Worm (Caenorhabditis elegans) whole organism, late embryonic: Measurements from ENCODE around the gene npl-4.1.

Source experiments
- C38D4.7 ChIP-seq: fragments of 200-800 bp; sonication (Bioruptor generic); optimal IDR thresholded peaks from 2 replicates; lab custom pipeline; 2018; ENCODE audit warnings: mild to moderate bottlenecking, missing genetic modification characterization, moderate library complexity, missing compliant biosample characterization
- ama-1 ChIP-seq: fragments of 150-350 bp; optimal IDR thresholded peaks from 2 replicates; lab custom pipeline; 2014
- ceh-24 ChIP-seq: sonication (generic microtip); optimal IDR thresholded peaks from 2 replicates; lab custom pipeline; 2016; ENCODE audit warnings: mild to moderate bottlenecking, missing genetic modification characterization, missing compliant biosample characterization
- ceh-34 ChIP-seq: sonication (generic microtip); optimal IDR thresholded peaks from 2 replicates; lab custom pipeline; 2016; ENCODE audit warnings: mild to moderate bottlenecking, missing genetic modification characterization, missing compliant biosample characterization
- ceh-9 ChIP-seq: sonication (generic microtip); optimal IDR thresholded peaks from 2 replicates; lab custom pipeline; 2016; ENCODE audit warnings: mild to moderate bottlenecking, missing genetic modification characterization, inconsistent platforms, missing compliant biosample characterization
- fkh-10 ChIP-seq: fragments of 150-350 bp; optimal IDR thresholded peaks from 2 replicates; lab custom pipeline; 2014; ENCODE audit warnings: missing biosample characterization, missing genetic modification reagents, missing genetic modification characterization
- nfya-1 ChIP-seq: sonication (generic microtip); optimal IDR thresholded peaks from 2 replicates; lab custom pipeline; 2017; ENCODE audit warnings: missing genetic modification characterization, mild to moderate bottlenecking, missing compliant biosample characterization, antibody characterized with exemption, moderate library complexity
- pqm-1 ChIP-seq: sonication (generic microtip); optimal IDR thresholded peaks from 2 replicates; lab custom pipeline; 2016; ENCODE audit warnings: missing genetic modification characterization, missing compliant biosample characterization
- pros-1 ChIP-seq: fragments of 150-350 bp; optimal IDR thresholded peaks from 2 replicates; lab custom pipeline; 2014; ENCODE audit warnings: missing biosample characterization, missing genetic modification reagents, missing genetic modification characterization
- rnt-1 ChIP-seq: sonication (generic microtip); optimal IDR thresholded peaks from 2 replicates; lab custom pipeline; 2016; ENCODE audit warnings: missing genetic modification characterization, missing compliant biosample characterization
- unc-55 ChIP-seq: sonication (generic microtip); optimal IDR thresholded peaks from 2 replicates; lab custom pipeline; 2017; ENCODE audit warnings: missing biosample characterization, missing genetic modification reagents, missing genetic modification characterization
- unc-86 ChIP-seq: sonication (generic microtip); optimal IDR thresholded peaks from 2 replicates; lab custom pipeline; 2016; ENCODE audit warnings: missing genetic modification characterization, missing compliant biosample characterization

ce11 chrII:5607756-5608155 lies 23.4 kb upstream of the npl-4.1 start, which contains the start of gene C17G10.7:
- TF ChIP-seq pqm-1 (tag; lab: Kevin White, UChicago) = no peak
- no peak for TF ChIP-seq nfya-1 (tag; lab: Kevin White, UChicago)
- TF ChIP-seq rnt-1 (tag; lab: Kevin White, UChicago) = no peak
- no peak for TF ChIP-seq unc-86 (tag; lab: Kevin White, UChicago)
- TF ChIP-seq ama-1 (lab: Kevin White, UChicago) = no peak
- no peak for TF ChIP-seq C38D4.7
- TF ChIP-seq ceh-9 = no peak
- TF ChIP-seq pros-1 (tag; lab: Kevin White, UChicago) = no peak
- no peak for TF ChIP-seq fkh-10 (GFP tag; lab: Kevin White, UChicago)
- TF ChIP-seq unc-55 = no peak
- TF ChIP-seq ceh-24 (tag; lab: Kevin White, UChicago) = no peak
- no peak for TF ChIP-seq ceh-34
